Fruit fly (Drosophila melanogaster): ENCODE data around the gene CG31141.

Gene CG31141

dm6 chr3R:23927429-23927828, 4.3 kb downstream of the CG31141 start, which contains the start of gene CG13601:
Gene CG13601 (minus strand): TSS chr3R:23927634.
- TF ChIP-seq usp (GFP tag; optimal IDR thresholded peaks at IDR 0.05) (no peak), CG9705 (GFP tag; optimal IDR thresholded peaks at IDR 0.05) (no peak), Hr78 (GFP tag; optimal IDR thresholded peaks at IDR 0.05) (no peak), Rel (GFP tag; optimal IDR thresholded peaks at IDR 0.05) (no peak), Rel (tag; optimal IDR thresholded peaks at IDR 0.05) (no peak), Dfd (GFP tag; optimal IDR thresholded peaks at IDR 0.05) (no peak), foxo (GFP tag; optimal IDR thresholded peaks at IDR 0.05) (peak in 1 of 2 experiments; percentile 47), Dif (GFP tag; optimal IDR thresholded peaks at IDR 0.05; ENCODE audit: partially characterized antibody) (no peak), psq (GFP tag; optimal IDR thresholded peaks at IDR 0.05) (no peak), N (GFP tag; optimal IDR thresholded peaks at IDR 0.05) (no peak), dmrt93B (GFP tag; optimal IDR thresholded peaks at IDR 0.05) (no peak), Mio (GFP tag; optimal IDR thresholded peaks at IDR 0.05) (no peak), Hnf4 (GFP tag; optimal IDR thresholded peaks at IDR 0.05) (no peak), OdsH (GFP tag; optimal IDR thresholded peaks at IDR 0.05) (peak; percentile 17), pan (optimal IDR thresholded peaks at IDR 0.05) (no peak), HLH106 (tag; optimal IDR thresholded peaks at IDR 0.05) (peak; percentile 26), GATAd (GFP tag; optimal IDR thresholded peaks at IDR 0.05) (no peak), woc (GFP tag; optimal IDR thresholded peaks at IDR 0.05) (peak; percentile 3), Jra (GFP tag; optimal IDR thresholded peaks at IDR 0.05) (peak; percentile 21), CG32264 (GFP tag; optimal IDR thresholded peaks at IDR 0.05) (no peak), CrebA (GFP tag; optimal IDR thresholded peaks at IDR 0.05; ENCODE audit: borderline replicate concordance) (no peak), tai (GFP tag; optimal IDR thresholded peaks at IDR 0.05) (no peak), jim (GFP tag; optimal IDR thresholded peaks at IDR 0.05) (no peak), fru (GFP tag; optimal IDR thresholded peaks at IDR 0.05) (no peak), rgr (GFP tag; optimal IDR thresholded peaks at IDR 0.05) (peak; percentile 5), Hr83 (GFP tag; optimal IDR thresholded peaks at IDR 0.05; ENCODE audit: poor library complexity, severe bottlenecking) (peak; percentile 31), sage (GFP tag; optimal IDR thresholded peaks at IDR 0.05) (no peak), dsf (GFP tag; optimal IDR thresholded peaks at IDR 0.05; ENCODE audit: borderline replicate concordance) (no peak), Sp1 (GFP tag; optimal IDR thresholded peaks at IDR 0.05) (no peak), lola (GFP tag; optimal IDR thresholded peaks at IDR 0.05) (no peak), brk (GFP tag; optimal IDR thresholded peaks at IDR 0.05) (no peak), Myc (optimal IDR thresholded peaks at IDR 0.05) (no peak), ey (GFP tag; optimal IDR thresholded peaks at IDR 0.05) (peak; percentile 23), br (GFP tag; optimal IDR thresholded peaks at IDR 0.05) (no peak), sv (GFP tag; optimal IDR thresholded peaks at IDR 0.05) (peak; percentile 16), h (GFP tag; optimal IDR thresholded peaks at IDR 0.05) (peak; percentile 4), Abd-B (GFP tag; optimal IDR thresholded peaks at IDR 0.05) (no peak), dl (GFP tag; optimal IDR thresholded peaks at IDR 0.05; ENCODE audit: insufficient read depth in 1 of 2, partially characterized antibody in 2 of 2) (no peak), Vsx2 (GFP tag; optimal IDR thresholded peaks at IDR 0.05; ENCODE audit: partially characterized antibody) (no peak)

DNA sequence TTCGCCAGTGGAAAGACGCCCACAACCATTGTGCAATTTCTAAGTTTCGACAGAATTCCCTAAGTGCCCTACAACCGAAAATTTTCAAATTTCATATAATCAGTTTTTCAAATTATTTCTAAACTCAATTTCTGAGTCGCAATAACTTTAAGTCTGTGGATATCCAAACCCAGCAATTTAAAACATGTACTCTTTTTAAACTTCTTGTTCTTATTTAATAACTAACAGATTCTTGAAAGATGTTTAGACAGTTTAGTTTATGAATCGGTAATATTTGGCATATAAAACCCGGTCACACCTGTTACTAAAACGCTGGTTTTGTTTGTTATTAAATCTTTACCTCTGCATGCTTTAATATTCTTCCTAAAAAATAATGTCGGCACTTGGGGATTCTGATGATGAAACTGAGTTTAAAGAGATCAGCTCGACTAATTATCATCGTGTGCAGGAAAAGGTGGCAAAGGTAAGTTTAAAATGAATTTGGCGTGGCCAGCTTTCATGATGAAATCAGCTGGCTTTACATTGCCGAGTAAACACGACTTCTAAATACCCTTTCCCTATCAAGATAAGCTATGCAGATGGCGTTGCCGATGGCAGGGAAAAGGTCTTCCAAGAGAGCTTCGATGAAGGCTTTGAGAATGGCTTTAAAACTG, 6.0 kb downstream of the CG31141 start, which contains the start of the genes CG43998, CG43999 and CG31142:
TSS of gene CG43998 (minus strand) at position 51 of the 653 bp plus-strand sequence.
TSS of gene CG43999 (minus strand) at position 51 of the 653 bp plus-strand sequence.
TSS of gene CG31142 (plus strand) at position 294 of the 653 bp plus-strand sequence.
- TF ChIP-seq HLH106 (tag; optimal IDR thresholded peaks at IDR 0.05) (peak; percentile 0), woc (GFP tag; optimal IDR thresholded peaks at IDR 0.05) (peak; percentile 73), rgr (GFP tag; optimal IDR thresholded peaks at IDR 0.05) (peak; percentile 4), lola (GFP tag; optimal IDR thresholded peaks at IDR 0.05) (no peak)

Data from whole organism, wandering third instar larva.